Worm (Caenorhabditis elegans) whole organism, L3 larva: ENCODE results near the gene ugt-6.
A peak's percentile ranks its signal among the peaks of the same experiment; 100 is the strongest.

ENCODE experiments used
- aly-2 ChIP-seq: fragments of 150-350 bp; optimal IDR thresholded peaks from 2 replicates; lab custom pipeline; 2014; ENCODE audit warnings: missing biosample characterization, missing genetic modification characterization
- ama-1 ChIP-seq: fragments of 150-350 bp; optimal IDR thresholded peaks from 2 replicates; lab custom pipeline; 2018
- ceh-16 ChIP-seq: sonication (generic microtip); optimal IDR thresholded peaks from 2 replicates; lab custom pipeline; 2017; ENCODE audit warnings: missing biosample characterization, missing genetic modification characterization
- ceh-9 ChIP-seq: sonication (generic microtip); optimal IDR thresholded peaks from 2 replicates; lab custom pipeline; 2018; ENCODE audit warnings: missing biosample characterization, missing genetic modification characterization
- daf-12 ChIP-seq: fragments of 150-350 bp; optimal IDR thresholded peaks from 2 replicates; lab custom pipeline; 2014; ENCODE audit warnings: missing biosample characterization, missing genetic modification reagents, missing genetic modification characterization
- egl-27 ChIP-seq: sonication (generic microtip); optimal IDR thresholded peaks from 4 replicates; lab custom pipeline; 2017; ENCODE audit warnings: missing biosample characterization, missing genetic modification reagents, missing genetic modification characterization
- egl-5 ChIP-seq: fragments of 150-350 bp; optimal IDR thresholded peaks from 2 replicates; lab custom pipeline; 2017; ENCODE audit warnings: missing biosample characterization, missing genetic modification reagents, missing genetic modification characterization, inconsistent platforms
- elt-1 ChIP-seq: fragments of 150-350 bp; optimal IDR thresholded peaks from 2 replicates; lab custom pipeline; 2014; ENCODE audit warnings: missing biosample characterization, missing genetic modification characterization
- eor-1 ChIP-seq, 2 experiments: fragments of 150-350 bp; optimal IDR thresholded peaks; 2 replicates each; lab custom pipeline; 2014 to 2018; ENCODE audit warnings: missing biosample characterization in 2 of 2, missing genetic modification characterization in 2 of 2
- fkh-10 ChIP-seq: sonication (generic microtip); optimal IDR thresholded peaks from 2 replicates; lab custom pipeline; 2017; ENCODE audit warnings: missing biosample characterization, missing genetic modification reagents, missing genetic modification characterization
- fkh-2 ChIP-seq: fragments of 150-350 bp; optimal IDR thresholded peaks from 2 replicates; lab custom pipeline; 2014; ENCODE audit warnings: missing biosample characterization, missing genetic modification reagents, missing genetic modification characterization
- hmg-11 ChIP-seq: sonication (generic microtip); optimal IDR thresholded peaks from 2 replicates; lab custom pipeline; 2016; ENCODE audit warnings: missing genetic modification characterization, missing compliant biosample characterization
- jun-1 ChIP-seq: fragments of 150-350 bp; optimal IDR thresholded peaks from 2 replicates; lab custom pipeline; 2014; ENCODE audit warnings: missing biosample characterization, missing genetic modification reagents, missing genetic modification characterization
- mml-1 ChIP-seq: fragments of 150-350 bp; sonication (generic microtip); optimal IDR thresholded peaks from 3 replicates; lab custom pipeline; 2014; ENCODE audit warnings: missing biosample characterization, missing genetic modification characterization
- nhr-11 ChIP-seq: fragments of 150-350 bp; optimal IDR thresholded peaks from 2 replicates; lab custom pipeline; 2014; ENCODE audit warnings: missing biosample characterization, missing genetic modification characterization
- nhr-23 ChIP-seq: fragments of 150-350 bp; optimal IDR thresholded peaks from 2 replicates; lab custom pipeline; 2014; ENCODE audit warnings: missing biosample characterization, missing genetic modification reagents, missing genetic modification characterization
- nhr-237 ChIP-seq: fragments of 150-350 bp; optimal IDR thresholded peaks from 2 replicates; lab custom pipeline; 2014; ENCODE audit warnings: missing biosample characterization, missing genetic modification characterization
- nhr-25 ChIP-seq: sonication (generic microtip); optimal IDR thresholded peaks from 2 replicates; lab custom pipeline; 2017; ENCODE audit warnings: missing biosample characterization, missing genetic modification characterization
- nhr-28 ChIP-seq: fragments of 150-350 bp; optimal IDR thresholded peaks from 2 replicates; lab custom pipeline; 2014; ENCODE audit warnings: missing biosample characterization, missing genetic modification characterization
- nhr-43 ChIP-seq: sonication (generic microtip); optimal IDR thresholded peaks from 2 replicates; lab custom pipeline; 2016; ENCODE audit warnings: mild to moderate bottlenecking, missing genetic modification characterization, missing compliant biosample characterization; ENCODE audit not compliant: poor library complexity, severe bottlenecking
- nhr-67 ChIP-seq: fragments of 150-350 bp; optimal IDR thresholded peaks from 2 replicates; lab custom pipeline; 2014; ENCODE audit warnings: missing biosample characterization, missing genetic modification characterization
- nhr-77 ChIP-seq: fragments of 150-350 bp; optimal IDR thresholded peaks from 2 replicates; lab custom pipeline; 2014; ENCODE audit warnings: missing biosample characterization, missing genetic modification characterization
- pha-4 ChIP-seq: fragments of 150-350 bp; optimal IDR thresholded peaks from 2 replicates; lab custom pipeline; 2014; ENCODE audit warnings: missing biosample characterization, missing genetic modification reagents, missing genetic modification characterization
- pqm-1 ChIP-seq: fragments of 150-350 bp; optimal IDR thresholded peaks from 2 replicates; lab custom pipeline; 2017; ENCODE audit warnings: missing biosample characterization, missing genetic modification characterization, inconsistent platforms
- skn-1 ChIP-seq: fragments of 150-350 bp; optimal IDR thresholded peaks from 2 replicates; lab custom pipeline; 2014; ENCODE audit warnings: missing biosample characterization, missing genetic modification characterization
- snpc-4 ChIP-seq: fragments of 150-350 bp; optimal IDR thresholded peaks from 2 replicates; lab custom pipeline; 2014; ENCODE audit warnings: missing biosample characterization, missing genetic modification characterization
- tbx-2 ChIP-seq: sonication (generic microtip); optimal IDR thresholded peaks from 2 replicates; lab custom pipeline; 2016; ENCODE audit warnings: mild to moderate bottlenecking, missing genetic modification characterization, missing compliant biosample characterization
- unc-39 ChIP-seq: sonication (generic microtip); optimal IDR thresholded peaks from 4 replicates; lab custom pipeline; 2017; ENCODE audit warnings: missing biosample characterization, missing genetic modification characterization
- unc-62 ChIP-seq: fragments of 150-350 bp; sonication (generic microtip); optimal IDR thresholded peaks from 4 replicates; lab custom pipeline; 2014; ENCODE audit warnings: missing biosample characterization, missing genetic modification reagents, missing genetic modification characterization
- zag-1 ChIP-seq: fragments of 150-350 bp; optimal IDR thresholded peaks from 2 replicates; lab custom pipeline; 2014; ENCODE audit warnings: missing biosample characterization, missing genetic modification characterization
- ztf-11 ChIP-seq: fragments of 150-350 bp; optimal IDR thresholded peaks from 2 replicates; lab custom pipeline; 2014; ENCODE audit warnings: missing biosample characterization, missing genetic modification characterization
- ztf-4 ChIP-seq: fragments of 150-350 bp; optimal IDR thresholded peaks from 2 replicates; lab custom pipeline; 2014; ENCODE audit warnings: missing biosample characterization, missing genetic modification characterization

ugt-6 gene

ce11 chrV:12814022-12814421 is 16.0 kb upstream of the ugt-6 start, which contains the start of gene ZC443.3:
Gene ZC443.3 (minus strand): TSS chrV:12814122.
- TF ChIP-seq egl-5 (no peak), nhr-23 (tag; lab: Kevin White, UChicago) (no peak), elt-1 (tag; lab: Kevin White, UChicago) (no peak)
- TF ChIP-seq, all 47 proteins: peak for 0

- TF ChIP-seq pha-4 (tag; lab: Kevin White, UChicago) (peak; percentile 44), nhr-77 (tag; lab: Kevin White, UChicago) (no peak), egl-5 (peak; percentile 58), ama-1 (lab: Kevin White, UChicago) (peak; percentile 42)
Observed at ce11 chrV:12811810-12812209, 13.8 kb upstream of the ugt-6 start.

- peak; percentile 46 for TF ChIP-seq fkh-10 (GFP tag; lab: Kevin White, UChicago)
- TF ChIP-seq nhr-237 (tag; lab: Kevin White, UChicago) = no peak
Observed at ce11 chrV:12811126-12811525, 13.1 kb upstream of the ugt-6 start, which contains the start of gene ZC443.2. Gene ZC443.2 (minus strand): TSS chrV:12811192.

- TF ChIP-seq snpc-4 (tag; lab: Kevin White, UChicago) (no peak), nhr-237 (tag; lab: Kevin White, UChicago) (no peak), nhr-77 (tag; lab: Kevin White, UChicago) (no peak), nhr-25 (tag; lab: Kevin White, UChicago) (no peak), unc-62 (GFP tag; lab: Kevin White, UChicago) (no peak), hmg-11 (tag; lab: Kevin White, UChicago) (no peak), fkh-2 (tag; lab: Kevin White, UChicago) (no peak), nhr-11 (tag; lab: Kevin White, UChicago) (no peak), eor-1 (tag; optimal IDR thresholded peaks at IDR 0.05; lab: Kevin White, UChicago) (no peak), egl-27 (tag; lab: Kevin White, UChicago) (no peak), mml-1 (tag; lab: Kevin White, UChicago) (no peak), zag-1 (tag; lab: Kevin White, UChicago) (no peak), skn-1 (tag; lab: Kevin White, UChicago) (no peak), jun-1 (tag; lab: Kevin White, UChicago) (no peak), nhr-67 (tag; lab: Kevin White, UChicago) (no peak), pha-4 (tag; lab: Kevin White, UChicago) (no peak)
Observed at ce11 chrV:12809876-12810275, 11.9 kb upstream of the ugt-6 start, which contains the start of gene ZC443.1. Gene ZC443.1 (minus strand): TSS chrV:12810080.

ce11 chrV:12806190-12806589 is 8.2 kb upstream of the ugt-6 start, which contains the start of gene ZC443.7:
Gene ZC443.7 (plus strand): TSS chrV:12806490.
- no peak for TF ChIP-seq pqm-1
- no peak for TF ChIP-seq snpc-4 (tag; lab: Kevin White, UChicago)
- no peak for TF ChIP-seq ztf-4 (tag; lab: Kevin White, UChicago)
- no peak for TF ChIP-seq ama-1 (lab: Kevin White, UChicago)
- no peak for TF ChIP-seq egl-5
- TF ChIP-seq hmg-11 (tag; lab: Kevin White, UChicago) = no peak
- TF ChIP-seq nhr-28 (tag; lab: Kevin White, UChicago) = no peak
- TF ChIP-seq ceh-16 = no peak
- TF ChIP-seq eor-1 (tag; optimal IDR thresholded peaks at IDR 0.05; lab: Kevin White, UChicago) = no peak
- TF ChIP-seq ztf-11 (tag; lab: Kevin White, UChicago) = no peak

ce11 chrV:12803274-12803673 is 5.2 kb upstream of the ugt-6 start, which contains the start of gene srbc-45:
Gene srbc-45 (plus strand): TSS chrV:12803574.
- TF ChIP-seq nhr-67 (tag; lab: Kevin White, UChicago) (no peak), zag-1 (tag; lab: Kevin White, UChicago) (no peak)

- TF ChIP-seq nhr-43 (tag; lab: Kevin White, UChicago) = no peak
- TF ChIP-seq nhr-28 (tag; lab: Kevin White, UChicago) = no peak
- TF ChIP-seq tbx-2 = no peak
- no peak for TF ChIP-seq unc-62 (GFP tag; lab: Kevin White, UChicago)
- no peak for TF ChIP-seq skn-1 (tag; lab: Kevin White, UChicago)
- no peak for TF ChIP-seq pha-4 (tag; lab: Kevin White, UChicago)
- no peak for TF ChIP-seq unc-39 (tag; lab: Kevin White, UChicago)
- TF ChIP-seq nhr-11 (tag; lab: Kevin White, UChicago) = no peak
- TF ChIP-seq ztf-4 (tag; lab: Kevin White, UChicago) = no peak
- no peak for TF ChIP-seq ztf-11 (tag; lab: Kevin White, UChicago)
- no peak for TF ChIP-seq fkh-2 (tag; lab: Kevin White, UChicago)
- no peak for TF ChIP-seq daf-12
- TF ChIP-seq eor-1 (tag; optimal IDR thresholded peaks at IDR 0.05; lab: Kevin White, UChicago) = no peak
- no peak for TF ChIP-seq ama-1 (lab: Kevin White, UChicago)
- TF ChIP-seq zag-1 (tag; lab: Kevin White, UChicago) = no peak
- no peak for TF ChIP-seq aly-2 (tag; lab: Kevin White, UChicago)
- TF ChIP-seq snpc-4 (tag; lab: Kevin White, UChicago) = no peak
- no peak for TF ChIP-seq ceh-9 (tag; lab: Kevin White, UChicago)
- TF ChIP-seq, all 47 proteins: peak for 0
Observed at ce11 chrV:12800171-12800570, 2.1 kb upstream of the ugt-6 start, which contains the start of gene ugt-3. Gene ugt-3 (minus strand): TSS chrV:12800271.
